Fruit fly (Drosophila melanogaster): ENCODE measurements around the gene inaF-C.

Gene inaF-C

dm6 chrX:11685918-11686640, 45.5 kb downstream of the inaF-C start (continued):
- no peak for TF ChIP-seq CG1529 (GFP tag; optimal IDR thresholded peaks at IDR 0.05)
- no peak for TF ChIP-seq CG6175 (GFP tag; IDR thresholded peaks at IDR 0.05)
- peak; percentile 51 for TF ChIP-seq eyg (GFP tag; optimal IDR thresholded peaks at IDR 0.05)
- TF ChIP-seq CG1832 (GFP tag; optimal IDR thresholded peaks at IDR 0.05), result peak; percentile 53
- TF ChIP-seq tna (GFP tag; IDR thresholded peaks at IDR 0.05; ENCODE audit: partially characterized antibody), result no peak
- peak; percentile 40; the same call in 1 of the 2 replicates for TF ChIP-seq CG11696 (GFP tag; IDR thresholded peaks at IDR 0.05)
- no peak for TF ChIP-seq CG10274 (GFP tag; optimal IDR thresholded peaks at IDR 0.05)
- peak; percentile 36 for TF ChIP-seq en (GFP tag; optimal IDR thresholded peaks at IDR 0.05)
- peak; percentile 55 for TF ChIP-seq CG31365 (tag; optimal IDR thresholded peaks at IDR 0.05)
- TF ChIP-seq CG4730 (GFP tag; IDR thresholded peaks at IDR 0.05), result no peak
- no peak for TF ChIP-seq danr (GFP tag; IDR thresholded peaks at IDR 0.05)
- no peak; the same call in 2 of the 3 replicates for TF ChIP-seq dysf (GFP tag; IDR thresholded peaks at IDR 0.05)
- TF ChIP-seq CG34224 (GFP tag; IDR thresholded peaks at IDR 0.05; ENCODE audit: partially characterized antibody), result peak; percentile 57
- TF ChIP-seq CG13424 (tag; optimal IDR thresholded peaks at IDR 0.05), result no peak
- peak; percentile 15 for TF ChIP-seq CG2875 (GFP tag; optimal IDR thresholded peaks at IDR 0.05)
- TF ChIP-seq pros (GFP tag; optimal IDR thresholded peaks at IDR 0.05), result peak; percentile 65
- TF ChIP-seq zen2 (GFP tag; IDR thresholded peaks at IDR 0.05; ENCODE audit: partially characterized antibody), result peak; percentile 46; the same call in 1 of the 3 replicates
- TF ChIP-seq Blimp-1 (GFP tag; optimal IDR thresholded peaks at IDR 0.05), result no peak
- no peak for TF ChIP-seq CG32767 (GFP tag; IDR thresholded peaks at IDR 0.05)
- TF ChIP-seq wor (GFP tag; IDR thresholded peaks at IDR 0.05), result no peak
- peak; percentile 76 for TF ChIP-seq CG12071 (GFP tag; optimal IDR thresholded peaks at IDR 0.05)
- no peak for TF ChIP-seq CG9609 (GFP tag; optimal IDR thresholded peaks at IDR 0.05)
- TF ChIP-seq CG14014 (GFP tag; IDR thresholded peaks at IDR 0.05), result no peak
- TF ChIP-seq Jarid2 (GFP tag; optimal IDR thresholded peaks at IDR 0.05), result no peak
- no peak for TF ChIP-seq CG14667 (GFP tag; IDR thresholded peaks at IDR 0.05)
- peak; percentile 15; the same call in 1 of the 3 replicates for TF ChIP-seq Doc3 (GFP tag; IDR thresholded peaks at IDR 0.05; ENCODE audit: partially characterized antibody)
- no peak for TF ChIP-seq CG10654 (GFP tag; optimal IDR thresholded peaks at IDR 0.05)
- TF ChIP-seq Pdp1 (GFP tag; optimal IDR thresholded peaks at IDR 0.05), result peak in 1 of 2 experiments; percentile 28
- TF ChIP-seq ERR (GFP tag; optimal IDR thresholded peaks at IDR 0.05), result no peak
- no peak for TF ChIP-seq Fer2 (tag; optimal IDR thresholded peaks at IDR 0.05)
- no peak for TF ChIP-seq CG10565 (GFP tag; optimal IDR thresholded peaks at IDR 0.05)
- TF ChIP-seq pita (GFP tag; optimal IDR thresholded peaks at IDR 0.05), result no peak
- no peak for TF ChIP-seq Eip74EF (GFP tag; optimal IDR thresholded peaks at IDR 0.05)
- TF ChIP-seq CG10366 (GFP tag; IDR thresholded peaks at IDR 0.05), result no peak
- TF ChIP-seq Optix (GFP tag; IDR thresholded peaks at IDR 0.05), result no peak
- TF ChIP-seq CG17612 (GFP tag; IDR thresholded peaks at IDR 0.05), result no peak
- TF ChIP-seq yki (optimal IDR thresholded peaks at IDR 0.05), result peak; percentile 68
- no peak for TF ChIP-seq mld (GFP tag; IDR thresholded peaks at IDR 0.05; ENCODE audit: partially characterized antibody)
- peak; percentile 29 for TF ChIP-seq CG5180 (GFP tag; optimal IDR thresholded peaks at IDR 0.05)
- no peak for TF ChIP-seq fru (optimal IDR thresholded peaks at IDR 0.05)
- TF ChIP-seq sim (GFP tag; IDR thresholded peaks at IDR 0.05), result no peak
- TF ChIP-seq Trl (optimal IDR thresholded peaks at IDR 0.05), result peak; percentile 89 to 99
- peak; percentile 72 for TF ChIP-seq Trl (GFP tag; optimal IDR thresholded peaks at IDR 0.05)
- TF ChIP-seq hbn (GFP tag; IDR thresholded peaks at IDR 0.05; ENCODE audit: partially characterized antibody), result no peak
- no peak for TF ChIP-seq CG14965 (GFP tag; optimal IDR thresholded peaks at IDR 0.05; ENCODE audit: borderline replicate concordance)
- TF ChIP-seq gem (tag; optimal IDR thresholded peaks at IDR 0.05), result no peak
- TF ChIP-seq cwo (GFP tag; optimal IDR thresholded peaks at IDR 0.05), result peak; percentile 48
- no peak for TF ChIP-seq CG3847 (GFP tag; IDR thresholded peaks at IDR 0.05)
- TF ChIP-seq BtbVII (GFP tag; optimal IDR thresholded peaks at IDR 0.05), result peak; percentile 81
- TF ChIP-seq br (optimal IDR thresholded peaks at IDR 0.05), result no peak
